Worm (Caenorhabditis elegans): ENCODE results near the gene clec-224.

DNA sequence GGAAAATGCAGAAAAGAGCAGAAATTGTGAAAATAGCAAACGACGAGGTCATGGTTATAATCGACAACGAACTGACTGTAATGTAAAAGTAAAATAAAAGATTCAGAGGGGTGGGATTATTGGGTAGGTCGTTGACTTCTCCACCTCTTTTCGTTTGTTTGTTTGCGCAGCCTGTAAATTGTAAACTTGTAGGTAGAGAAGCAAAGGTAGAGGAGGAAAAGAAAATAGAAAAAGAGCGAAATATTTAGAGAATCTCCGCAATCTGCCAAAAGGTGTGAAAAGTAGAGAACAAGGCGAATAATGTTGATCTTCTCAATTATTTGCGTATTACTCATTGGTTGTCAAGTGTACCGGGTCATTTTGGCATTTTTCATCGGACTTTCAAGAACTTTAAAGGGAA lies 8.1 kb upstream of the clec-224 start, which contains the start of gene ZK863.8:
- TF ChIP-seq elt-3 (tag; optimal IDR thresholded peaks at IDR 0.05) = no peak
- TF ChIP-seq nhr-28 (tag; optimal IDR thresholded peaks at IDR 0.05) = no peak
- TF ChIP-seq nhr-237 (tag; optimal IDR thresholded peaks at IDR 0.05) = no peak
- no peak for TF ChIP-seq nhr-12 (tag; optimal IDR thresholded peaks at IDR 0.05)
- no peak for TF ChIP-seq pha-4 (tag; optimal IDR thresholded peaks at IDR 0.05)
- TF ChIP-seq lsy-2 (tag; optimal IDR thresholded peaks at IDR 0.05) = no peak
- no peak for TF ChIP-seq hlh-1 (tag; optimal IDR thresholded peaks at IDR 0.05)
- TF ChIP-seq ztf-11 (tag; optimal IDR thresholded peaks at IDR 0.05) = no peak
- TF ChIP-seq flh-1 (GFP tag; optimal IDR thresholded peaks at IDR 0.05) = no peak
- no peak for TF ChIP-seq unc-120 (tag; optimal IDR thresholded peaks at IDR 0.05; ENCODE audit: poor library complexity, severe bottlenecking)
- TF ChIP-seq nhr-76 (tag; optimal IDR thresholded peaks at IDR 0.05) = no peak
- no peak for TF ChIP-seq lin-32 (GFP tag; optimal IDR thresholded peaks at IDR 0.05)
- TF ChIP-seq blmp-1 (tag; optimal IDR thresholded peaks at IDR 0.05) = no peak
- TF ChIP-seq mls-2 (tag; optimal IDR thresholded peaks at IDR 0.05) = no peak
